Worm (Caenorhabditis elegans) whole organism, L2 larva: ENCODE data around the gene cat-1.
A peak's percentile ranks its signal among the peaks of the same experiment; 100 is the strongest.

ENCODE experiments used
- lin-13 ChIP-seq: fragments of 150-350 bp; optimal IDR thresholded peaks from 2 replicates; lab custom pipeline; 2014; ENCODE audit warnings: missing biosample characterization, missing genetic modification reagents, missing genetic modification characterization
- lsy-2 ChIP-seq, 2 experiments: fragments of 150-350 bp in 1 of 2; sonication (generic microtip) in 1 of 2; optimal IDR thresholded peaks; 2 replicates each; lab custom pipeline; 2014 to 2017; ENCODE audit warnings: missing biosample characterization in 2 of 2, missing genetic modification characterization in 2 of 2
- nhr-10 ChIP-seq: sonication (generic microtip); optimal IDR thresholded peaks from 2 replicates; lab custom pipeline; 2017; ENCODE audit warnings: missing biosample characterization, missing genetic modification characterization
- nhr-12 ChIP-seq: fragments of 150-350 bp; optimal IDR thresholded peaks from 2 replicates; lab custom pipeline; 2014; ENCODE audit warnings: missing biosample characterization, missing genetic modification characterization
- nhr-21 ChIP-seq: fragments of 150-350 bp; optimal IDR thresholded peaks from 2 replicates; lab custom pipeline; 2014; ENCODE audit warnings: missing biosample characterization, missing genetic modification characterization
- ztf-11 ChIP-seq: sonication (generic microtip); optimal IDR thresholded peaks from 2 replicates; lab custom pipeline; 2017; ENCODE audit warnings: missing biosample characterization, missing genetic modification characterization

ce11 chrX:5728956-5729467 lies 18.5 kb upstream of the cat-1 start:
- TF ChIP-seq ztf-11 (tag; lab: Kevin White, UChicago) (no peak), lsy-2 (tag; optimal IDR thresholded peaks at IDR 0.05; lab: Kevin White, UChicago) (peak; percentile 22 to 66), nhr-12 (tag; lab: Kevin White, UChicago) (no peak), lin-13 (peak; percentile 25), nhr-10 (tag; lab: Kevin White, UChicago) (no peak), nhr-21 (tag; lab: Kevin White, UChicago) (no peak)
